Worm (Caenorhabditis elegans): Measurements from ENCODE around the gene ndc-80.
A peak's percentile ranks its signal among the peaks of the same experiment; 100 is the strongest.

Gene ndc-80

ce11 chrIV:10062728-10063127 lies 23.2 kb upstream of the ndc-80 start, which contains the start of gene ipla-7 (continued):
- TF ChIP-seq hif-1 (tag; optimal IDR thresholded peaks at IDR 0.05) (no peak), mdl-1 (tag; optimal IDR thresholded peaks at IDR 0.05) (peak in 1 of 2 experiments; percentile 32), lin-38 (GFP tag; IDR thresholded peaks at IDR 0.05) (no peak), duxl-1 (tag; optimal IDR thresholded peaks at IDR 0.05; ENCODE audit: poor library complexity) (no peak), nhr-76 (tag; optimal IDR thresholded peaks at IDR 0.05) (no peak), fkh-10 (GFP tag; optimal IDR thresholded peaks at IDR 0.05) (peak; percentile 64), spr-1 (tag; optimal IDR thresholded peaks at IDR 0.05) (no peak)

DNA sequence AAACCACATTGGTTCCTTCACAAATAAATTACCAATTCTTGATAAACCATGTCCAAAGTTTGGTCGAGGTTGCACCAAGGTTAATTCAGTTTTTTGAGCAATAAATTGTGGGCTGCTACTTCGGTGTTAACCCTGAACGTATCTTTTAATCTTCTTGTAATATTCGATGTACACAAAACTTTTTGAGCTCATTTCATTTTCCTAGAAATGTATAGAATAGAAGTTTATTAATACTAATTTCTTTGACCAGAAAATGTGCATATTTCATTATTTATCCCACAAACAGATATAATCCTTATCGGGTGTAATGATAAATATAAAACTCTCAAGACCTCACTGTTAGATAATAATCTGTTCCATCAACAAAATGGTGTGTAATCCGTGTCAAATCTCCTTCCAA lies 22.0 kb upstream of the ndc-80 start:
- TF ChIP-seq nhr-25 (tag; optimal IDR thresholded peaks at IDR 0.05; ENCODE audit: borderline replicate concordance, insufficient read depth) (no peak), unc-62 (GFP tag; optimal IDR thresholded peaks at IDR 0.05 in 1 of 2) (peak in 1 of 2 experiments; percentile 89), unc-62 (tag; optimal IDR thresholded peaks at IDR 0.05) (no peak)

DNA sequence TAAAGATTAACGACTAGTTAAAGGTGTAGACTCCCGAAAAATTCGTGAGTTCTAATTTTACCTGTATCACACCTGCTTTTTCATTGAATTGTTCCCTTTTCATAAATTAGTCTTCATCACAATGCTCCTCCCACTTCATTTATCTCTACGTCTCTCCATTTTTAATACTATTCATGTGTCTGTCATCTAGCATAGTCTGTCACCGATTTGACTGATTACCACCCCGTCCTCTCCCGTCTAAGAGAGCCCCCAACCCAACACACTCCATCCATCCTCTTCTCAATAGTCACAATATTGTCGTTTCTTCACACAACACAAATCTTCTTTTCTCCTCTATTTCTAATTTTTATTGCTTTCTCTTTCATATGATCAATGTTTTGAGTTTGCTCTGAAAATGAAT lies 20.8 kb upstream of the ndc-80 start:
- TF ChIP-seq unc-62 (GFP tag; optimal IDR thresholded peaks at IDR 0.05 in 1 of 2) (peak in 1 of 2 experiments; percentile 80), unc-62 (tag; optimal IDR thresholded peaks at IDR 0.05) (no peak), Y5F2A.4 (GFP tag; optimal IDR thresholded peaks at IDR 0.05) (no peak), aly-2 (tag; optimal IDR thresholded peaks at IDR 0.05) (no peak)

ce11 chrIV:10066456-10066855 lies 19.5 kb upstream of the ndc-80 start:
- TF ChIP-seq nhr-10 (tag; optimal IDR thresholded peaks at IDR 0.05): no peak
- peak; percentile 59 for TF ChIP-seq nhr-6 (tag; optimal IDR thresholded peaks at IDR 0.05)
- no peak for TF ChIP-seq vab-7 (GFP tag; IDR thresholded peaks at IDR 0.05)
- no peak for TF ChIP-seq ZK546.5 (tag; optimal IDR thresholded peaks at IDR 0.05)
- TF ChIP-seq zip-2 (tag; optimal IDR thresholded peaks at IDR 0.05): no peak
- TF ChIP-seq nhr-48 (tag; optimal IDR thresholded peaks at IDR 0.05): no peak
- TF ChIP-seq jun-1 (tag; optimal IDR thresholded peaks at IDR 0.05): no peak
- TF ChIP-seq pqm-1 (tag; optimal IDR thresholded peaks at IDR 0.05): peak; percentile 1
- TF ChIP-seq duxl-1 (tag; optimal IDR thresholded peaks at IDR 0.05; ENCODE audit: poor library complexity): no peak

ce11 chrIV:10067541-10067940 lies 18.4 kb upstream of the ndc-80 start, which contains the start of gene cwn-2:
Gene cwn-2, plus strand, starts transcription at chrIV:10067816.
- no peak for TF ChIP-seq madf-9 (GFP tag; conservative IDR thresholded peaks at IDR 0.05)
- TF ChIP-seq nhr-6 (tag; optimal IDR thresholded peaks at IDR 0.05): no peak
- TF ChIP-seq ceh-44 (GFP tag; IDR thresholded peaks at IDR 0.05): no peak
- peak; percentile 81 for TF ChIP-seq fkh-10 (GFP tag; optimal IDR thresholded peaks at IDR 0.05)
- peak; percentile 3 for TF ChIP-seq ces-1 (GFP tag; optimal IDR thresholded peaks at IDR 0.05)
- TF ChIP-seq unc-62 (GFP tag; optimal IDR thresholded peaks at IDR 0.05 in 1 of 2): peak in 1 of 2 experiments; percentile 21
- no peak for TF ChIP-seq unc-62 (tag; optimal IDR thresholded peaks at IDR 0.05)
- TF ChIP-seq hlh-30 (tag; optimal IDR thresholded peaks at IDR 0.05; ENCODE audit: insufficient read depth): no peak

- TF ChIP-seq php-3 (GFP tag; IDR thresholded peaks at IDR 0.05): no peak
- peak in 1 of 2 experiments; percentile 96 for TF ChIP-seq unc-62 (GFP tag; optimal IDR thresholded peaks at IDR 0.05 in 1 of 2)
- TF ChIP-seq unc-62 (tag; optimal IDR thresholded peaks at IDR 0.05): no peak
These were observed 17.7 kb upstream of the ndc-80 start for ce11 chrIV:10068266-10068665.

DNA sequence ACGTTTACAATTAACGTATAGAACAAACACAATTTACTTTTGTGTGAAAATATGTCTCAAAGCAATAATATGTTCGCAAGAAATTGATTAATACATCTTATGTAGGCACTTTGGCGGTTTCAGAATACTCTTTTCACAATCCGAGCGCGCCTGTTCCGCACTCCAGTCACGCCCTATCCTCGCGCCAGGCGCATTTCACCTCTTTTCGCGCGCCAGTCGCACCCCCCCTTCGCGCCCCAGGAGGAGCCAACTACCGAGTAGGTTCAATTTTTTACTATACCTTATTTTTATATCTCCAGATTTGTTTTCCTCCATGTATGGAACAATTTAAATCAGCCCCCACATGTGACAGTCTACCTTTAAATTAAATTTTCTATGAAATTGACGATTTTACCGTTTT lies 14.8 kb upstream of the ndc-80 start:
- TF ChIP-seq set-16 (GFP tag; IDR thresholded peaks at IDR 0.05): peak; percentile 76

ce11 chrIV:10072527-10072926 lies 13.4 kb upstream of the ndc-80 start, which contains the start of gene W01B6.3:
Gene W01B6.3, minus strand, starts transcription at chrIV:10072627.
- no peak for TF ChIP-seq F37D6.2 (tag; optimal IDR thresholded peaks at IDR 0.05)
- TF ChIP-seq unc-62 (GFP tag; optimal IDR thresholded peaks at IDR 0.05 in 1 of 2): peak in 1 of 2 experiments; percentile 50
- no peak for TF ChIP-seq unc-62 (tag; optimal IDR thresholded peaks at IDR 0.05)
